Worm (Caenorhabditis elegans) whole organism, early embryonic: ENCODE results near the gene ift-74.

ENCODE experiments used
- B0310.2 ChIP-seq: sonication (generic microtip); optimal IDR thresholded peaks from 2 replicates; lab custom pipeline; 2016; ENCODE audit warnings: mild to moderate bottlenecking, missing genetic modification characterization, missing compliant biosample characterization
- F13C5.2 ChIP-seq: sonication (generic microtip); optimal IDR thresholded peaks from 2 replicates; lab custom pipeline; 2017; ENCODE audit warnings: mild to moderate bottlenecking, missing genetic modification characterization, inconsistent platforms, missing compliant biosample characterization
- aly-1 ChIP-seq: sonication (generic microtip); optimal IDR thresholded peaks from 2 replicates; lab custom pipeline; 2016; ENCODE audit warnings: missing genetic modification characterization, missing compliant biosample characterization
- ama-1 ChIP-seq: fragments of 150-350 bp; optimal IDR thresholded peaks from 2 replicates; lab custom pipeline; 2014
- ceh-13 ChIP-seq: fragments of 200-800 bp; sonication (Bioruptor generic); optimal IDR thresholded peaks from 2 replicates; lab custom pipeline; 2018; ENCODE audit warnings: mild to moderate bottlenecking, missing genetic modification characterization, missing compliant biosample characterization
- ceh-36 ChIP-seq: sonication (generic microtip); optimal IDR thresholded peaks from 2 replicates; lab custom pipeline; 2016; ENCODE audit warnings: missing genetic modification characterization, inconsistent platforms, missing compliant biosample characterization
- ets-7 ChIP-seq: sonication (generic microtip); optimal IDR thresholded peaks from 2 replicates; lab custom pipeline; 2016; ENCODE audit warnings: missing genotype, missing genetic modification characterization, missing compliant biosample characterization
- flt-1 ChIP-seq: fragments of 200-800 bp; sonication (Bioruptor generic); IDR thresholded peaks from 2 replicates; pipeline ENCODE4 v1.3.6; 2022; ENCODE audit warnings: missing genetic modification characterization, missing compliant biosample characterization
- hmbx-1 ChIP-seq: sonication (generic microtip); optimal IDR thresholded peaks from 2 replicates; lab custom pipeline; 2016; ENCODE audit warnings: mild to moderate bottlenecking, missing genetic modification characterization, missing compliant biosample characterization
- hmg-4 ChIP-seq: fragments of 200-800 bp; sonication (Bioruptor generic); optimal IDR thresholded peaks from 2 replicates; lab custom pipeline; 2018; ENCODE audit warnings: mild to moderate bottlenecking, missing genetic modification characterization, missing compliant biosample characterization
- hnd-1 ChIP-seq: sonication (generic microtip); optimal IDR thresholded peaks from 2 replicates; lab custom pipeline; 2016; ENCODE audit warnings: missing genetic modification characterization, missing compliant biosample characterization
- pes-1 ChIP-seq: fragments of 200-800 bp; sonication (Bioruptor generic); IDR thresholded peaks from 2 replicates; pipeline ENCODE4 v1.3.6; 2022; ENCODE audit warnings: missing genetic modification reagents, missing genetic modification characterization, missing compliant biosample characterization
- scrt-1 ChIP-seq: fragments of 200-800 bp; sonication (Bioruptor generic); IDR thresholded peaks from 2 replicates; pipeline ENCODE4 v1.3.6; 2022; ENCODE audit warnings: missing genetic modification characterization, missing compliant biosample characterization
- sea-1 ChIP-seq: fragments of 200-800 bp; sonication (Bioruptor generic); conservative IDR thresholded peaks from 2 replicates; pipeline ENCODE4 v1.3.6; 2022; ENCODE audit warnings: missing genetic modification characterization, missing compliant biosample characterization
- tbx-11 ChIP-seq: fragments of 200-800 bp; sonication (Bioruptor generic); IDR thresholded peaks from 2 replicates; pipeline ENCODE4 v1.3.6; 2022; ENCODE audit warnings: missing genetic modification characterization, missing compliant biosample characterization
- tbx-37 ChIP-seq: fragments of 200-800 bp; sonication (Bioruptor generic); conservative IDR thresholded peaks from 2 replicates; pipeline ENCODE4 v1.3.6; 2022; ENCODE audit warnings: missing genetic modification reagents, missing genetic modification characterization, missing compliant biosample characterization
- tra-4 ChIP-seq: sonication (generic microtip); optimal IDR thresholded peaks from 2 replicates; lab custom pipeline; 2017; ENCODE audit warnings: missing genetic modification characterization, missing compliant biosample characterization

The ift-74 gene

DNA sequence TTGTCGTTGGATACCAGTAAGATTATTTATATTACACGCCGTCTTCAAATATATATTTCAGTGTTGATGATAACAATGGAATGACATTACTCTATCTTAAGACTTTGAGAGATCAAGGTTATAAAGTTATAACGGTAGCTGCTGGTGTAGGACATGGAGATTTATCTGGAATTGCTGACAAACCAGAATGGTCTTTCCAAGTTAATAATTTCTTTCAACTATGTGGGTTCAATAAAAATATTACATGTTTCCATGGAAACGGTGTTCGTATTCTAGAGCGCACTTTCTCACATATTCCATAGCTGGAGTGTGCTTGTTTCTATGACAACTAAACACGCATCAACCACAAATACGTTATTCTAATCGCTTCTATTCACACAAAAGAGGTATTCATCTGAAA lies at the start of gene ift-74:
TSS of gene ift-74 (plus strand) at position 301 of the 400 bp plus-strand sequence.
- no peak for TF ChIP-seq ets-7
- no peak for TF ChIP-seq tbx-11
- TF ChIP-seq B0310.2 (tag; lab: Kevin White, UChicago), result no peak

DNA sequence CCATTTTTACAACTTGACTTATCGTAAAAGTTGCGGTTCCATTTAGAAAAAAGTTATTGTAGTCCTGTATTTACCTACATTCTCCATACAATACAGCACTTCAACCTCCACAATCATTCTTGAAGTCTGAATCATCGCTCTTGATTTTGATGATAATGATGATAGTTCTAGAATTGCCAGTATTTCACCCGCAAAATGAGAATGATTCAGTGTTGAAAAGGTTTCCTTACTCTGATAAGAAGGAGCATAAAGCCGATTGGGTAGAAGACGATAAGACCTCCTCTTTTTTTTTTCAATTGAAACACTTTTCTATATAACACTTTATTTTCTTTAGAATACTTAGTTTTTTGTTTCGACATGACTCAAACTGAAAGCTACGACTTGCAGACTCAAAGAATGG lies 49.0 kb upstream of the ift-74 start, which contains the start of gene T19D12.4:
TSS of gene T19D12.4 (plus strand) at position 295 of the 400 bp plus-strand sequence.
- TF ChIP-seq tra-4 (tag; lab: Kevin White, UChicago), result no peak
- TF ChIP-seq aly-1 (tag; lab: Kevin White, UChicago), result no peak
- no peak for TF ChIP-seq hmg-4 (GFP tag; lab: Kevin White, UChicago)
- TF ChIP-seq ceh-36 (tag; lab: Kevin White, UChicago), result no peak
- TF ChIP-seq F13C5.2, result no peak
- no peak for TF ChIP-seq hnd-1
- TF ChIP-seq ama-1 (lab: Kevin White, UChicago), result no peak
- TF ChIP-seq scrt-1, result no peak
- TF ChIP-seq B0310.2 (tag; lab: Kevin White, UChicago), result no peak
- TF ChIP-seq ets-7, result no peak
- TF ChIP-seq flt-1 (GFP tag; lab: Robert Waterston, UW), result no peak
- TF ChIP-seq tbx-37 (GFP tag; lab: Robert Waterston, UW), result no peak
- no peak for TF ChIP-seq sea-1 (GFP tag; lab: Robert Waterston, UW)
- TF ChIP-seq pes-1 (GFP tag; lab: Robert Waterston, UW), result no peak
- no peak for TF ChIP-seq hmbx-1 (tag; lab: Kevin White, UChicago)
- TF ChIP-seq tbx-11, result no peak
- TF ChIP-seq ceh-13 (GFP tag; lab: Kevin White, UChicago), result no peak

DNA sequence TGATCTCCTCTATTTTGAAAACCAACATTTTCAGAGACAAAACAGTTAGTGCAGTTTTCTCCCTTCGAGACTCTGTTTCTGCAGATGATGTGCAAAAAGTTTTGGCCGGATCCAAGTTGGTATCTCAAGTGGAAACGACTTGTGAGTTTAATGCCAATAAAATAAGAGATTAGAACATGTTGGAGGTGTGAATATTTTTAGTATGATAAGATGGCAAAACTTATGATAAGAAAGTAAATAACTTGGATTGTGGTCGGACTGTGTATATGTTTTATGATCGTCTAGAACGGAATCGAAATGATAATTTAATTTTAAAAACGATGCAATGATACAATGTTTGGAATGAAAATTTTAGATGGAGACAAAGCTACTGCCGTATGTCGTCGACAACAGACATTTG lies 47.8 kb upstream of the ift-74 start:
- TF ChIP-seq tbx-37 (GFP tag; lab: Robert Waterston, UW) (no peak), aly-1 (tag; lab: Kevin White, UChicago) (no peak), hnd-1 (no peak), hmg-4 (GFP tag; lab: Kevin White, UChicago) (no peak), ceh-36 (tag; lab: Kevin White, UChicago) (no peak), F13C5.2 (no peak), tbx-11 (no peak), ama-1 (lab: Kevin White, UChicago) (no peak), ceh-13 (GFP tag; lab: Kevin White, UChicago) (no peak), B0310.2 (tag; lab: Kevin White, UChicago) (no peak), hmbx-1 (tag; lab: Kevin White, UChicago) (no peak), pes-1 (GFP tag; lab: Robert Waterston, UW) (no peak), scrt-1 (no peak)

DNA sequence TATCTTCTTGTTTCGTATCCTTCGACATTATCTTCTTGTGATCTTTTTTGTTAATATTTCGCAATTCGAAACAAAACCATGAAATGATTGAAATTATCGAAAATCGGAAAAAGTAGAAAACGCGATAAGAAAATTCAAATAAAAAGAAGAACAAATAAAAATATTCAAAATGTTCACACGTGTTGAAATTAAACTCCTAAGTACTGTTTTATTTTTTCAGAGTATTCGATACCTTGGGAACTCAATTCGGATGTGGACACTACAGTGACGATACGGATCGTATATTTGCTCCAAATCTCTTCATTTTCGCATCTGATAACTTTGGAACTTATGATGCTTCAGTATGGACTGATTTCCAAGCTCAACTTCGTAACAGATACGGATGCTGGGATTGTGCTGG lies 43.7 kb upstream of the ift-74 start, which contains the start of gene T19D12.5:
TSS of gene T19D12.5 (minus strand) at position 101 of the 400 bp plus-strand sequence.
- TF ChIP-seq scrt-1, result no peak
- no peak for TF ChIP-seq ama-1 (lab: Kevin White, UChicago)
- TF ChIP-seq aly-1 (tag; lab: Kevin White, UChicago), result no peak
- no peak for TF ChIP-seq tbx-11
- TF ChIP-seq hmbx-1 (tag; lab: Kevin White, UChicago), result no peak
- TF ChIP-seq ceh-36 (tag; lab: Kevin White, UChicago), result no peak
- TF ChIP-seq ceh-13 (GFP tag; lab: Kevin White, UChicago), result no peak
- TF ChIP-seq tbx-37 (GFP tag; lab: Robert Waterston, UW), result no peak
- TF ChIP-seq flt-1 (GFP tag; lab: Robert Waterston, UW), result no peak
- no peak for TF ChIP-seq ets-7
- no peak for TF ChIP-seq pes-1 (GFP tag; lab: Robert Waterston, UW)
- TF ChIP-seq tra-4 (tag; lab: Kevin White, UChicago), result no peak
- no peak for TF ChIP-seq B0310.2 (tag; lab: Kevin White, UChicago)
- TF ChIP-seq F13C5.2, result no peak

DNA sequence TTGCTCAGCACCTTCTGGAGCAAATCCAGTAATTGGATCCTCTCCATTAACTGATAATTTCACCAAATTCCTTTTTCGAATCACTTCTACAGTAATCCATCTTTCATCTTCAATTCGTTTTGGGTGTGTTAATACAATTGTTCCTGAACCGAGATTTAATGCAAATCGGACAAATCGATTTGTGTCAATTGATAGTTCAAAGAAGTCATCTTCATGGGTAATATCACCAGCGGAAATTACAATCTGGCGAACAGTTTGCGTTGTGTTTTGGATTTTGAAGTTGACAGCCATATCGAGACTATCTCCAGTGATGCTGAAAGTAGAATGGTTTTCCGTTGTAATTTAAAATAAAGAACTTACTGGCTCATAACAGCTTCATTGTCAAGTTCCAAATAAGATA lies 42.0 kb upstream of the ift-74 start:
- TF ChIP-seq F13C5.2 (no peak), sea-1 (GFP tag; lab: Robert Waterston, UW) (no peak), flt-1 (GFP tag; lab: Robert Waterston, UW) (no peak), ets-7 (no peak), scrt-1 (no peak), ama-1 (lab: Kevin White, UChicago) (no peak), tra-4 (tag; lab: Kevin White, UChicago) (no peak), pes-1 (GFP tag; lab: Robert Waterston, UW) (no peak), ceh-36 (tag; lab: Kevin White, UChicago) (no peak), B0310.2 (tag; lab: Kevin White, UChicago) (no peak), aly-1 (tag; lab: Kevin White, UChicago) (no peak), hmbx-1 (tag; lab: Kevin White, UChicago) (no peak), tbx-11 (no peak), ceh-13 (GFP tag; lab: Kevin White, UChicago) (no peak), tbx-37 (GFP tag; lab: Robert Waterston, UW) (no peak), hnd-1 (no peak), hmg-4 (GFP tag; lab: Kevin White, UChicago) (no peak)

DNA sequence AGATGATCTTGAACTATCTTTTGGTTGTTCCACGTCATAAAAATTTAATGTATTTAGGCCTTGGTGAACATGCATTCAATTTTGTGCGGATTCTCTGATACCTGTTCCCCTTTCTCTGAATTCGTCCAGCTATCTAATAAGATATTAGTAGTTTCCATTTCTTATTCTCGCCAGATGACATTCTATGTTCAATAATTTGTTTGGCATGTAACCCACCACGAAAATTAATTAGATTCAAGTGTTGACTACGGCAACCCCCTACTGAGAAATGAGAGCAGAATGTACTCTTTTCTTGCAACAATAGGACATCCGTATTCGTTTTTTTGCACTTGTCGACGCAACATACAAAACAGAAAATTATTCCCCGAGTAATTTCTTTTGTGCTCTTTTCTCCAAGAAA lies 37.6 kb upstream of the ift-74 start:
- no peak for TF ChIP-seq ceh-36 (tag; lab: Kevin White, UChicago)
- TF ChIP-seq scrt-1, result no peak
- TF ChIP-seq tbx-37 (GFP tag; lab: Robert Waterston, UW), result no peak
- no peak for TF ChIP-seq sea-1 (GFP tag; lab: Robert Waterston, UW)
- no peak for TF ChIP-seq F13C5.2
- no peak for TF ChIP-seq pes-1 (GFP tag; lab: Robert Waterston, UW)
- TF ChIP-seq ama-1 (lab: Kevin White, UChicago), result no peak
- no peak for TF ChIP-seq ceh-13 (GFP tag; lab: Kevin White, UChicago)
- no peak for TF ChIP-seq hnd-1

DNA sequence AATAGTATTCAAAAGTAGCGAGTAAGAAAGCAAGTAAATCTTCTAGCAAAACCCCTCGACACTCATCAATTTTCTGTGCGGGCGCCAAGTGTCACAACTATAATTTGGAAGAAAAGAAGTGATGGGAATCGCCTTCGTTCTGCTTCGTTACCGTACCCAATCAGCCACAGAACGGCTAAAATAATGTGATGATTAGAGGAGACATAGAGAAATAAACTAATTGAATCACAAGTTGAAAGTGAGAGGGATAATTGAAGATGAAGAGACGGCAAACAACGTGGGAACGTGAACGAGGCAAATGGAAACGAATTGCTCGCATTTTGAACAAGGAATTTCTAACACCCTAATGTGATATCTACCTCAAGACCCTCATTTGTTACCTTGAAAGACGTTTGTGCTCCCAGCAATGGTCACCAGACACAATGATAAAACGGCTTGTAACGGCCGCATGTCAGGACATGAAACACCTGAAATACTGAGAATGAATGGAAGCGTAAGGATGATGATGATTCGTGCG lies 37.1 kb upstream of the ift-74 start, which contains the start of gene T19D12.6:
TSS of gene T19D12.6 (minus strand) at position 467 of the 517 bp plus-strand sequence.
- no peak for TF ChIP-seq ceh-36 (tag; lab: Kevin White, UChicago)
- TF ChIP-seq hmbx-1 (tag; lab: Kevin White, UChicago), result no peak
- TF ChIP-seq hmg-4 (GFP tag; lab: Kevin White, UChicago), result no peak
- no peak for TF ChIP-seq sea-1 (GFP tag; lab: Robert Waterston, UW)
- TF ChIP-seq flt-1 (GFP tag; lab: Robert Waterston, UW), result no peak
- no peak for TF ChIP-seq ama-1 (lab: Kevin White, UChicago)
- no peak for TF ChIP-seq pes-1 (GFP tag; lab: Robert Waterston, UW)
- TF ChIP-seq tra-4 (tag; lab: Kevin White, UChicago), result no peak
- TF ChIP-seq B0310.2 (tag; lab: Kevin White, UChicago), result no peak
- no peak for TF ChIP-seq ceh-13 (GFP tag; lab: Kevin White, UChicago)
